Worm (Caenorhabditis elegans) whole organism, L4 larva: ENCODE results near the gene tbx-32.
A peak's percentile ranks its signal among the peaks of the same experiment; 100 is the strongest.

Experiments used
- D1046.2 ChIP-seq: fragments of 200-800 bp; sonication (Bioruptor generic); IDR thresholded peaks from 2 replicates; pipeline ENCODE4 v1.3.6; 2022; ENCODE audit warnings: missing genetic modification characterization, missing compliant biosample characterization
- F37D6.2 ChIP-seq: sonication (generic microtip); optimal IDR thresholded peaks from 2 replicates; lab custom pipeline; 2016; ENCODE audit warnings: mild to moderate bottlenecking, missing genetic modification characterization, missing compliant biosample characterization
- Y105C5A.15 ChIP-seq: fragments of 200-800 bp; sonication (Bioruptor generic); IDR thresholded peaks from 2 replicates; pipeline ENCODE4 v1.3.6; 2022; ENCODE audit warnings: missing genetic modification characterization, missing compliant biosample characterization
- Y48G9A.11 ChIP-seq: fragments of 200-800 bp; sonication (Bioruptor generic); IDR thresholded peaks from 2 replicates; pipeline ENCODE4 v1.3.6; 2022; ENCODE audit warnings: missing genetic modification reagents, missing genetic modification characterization, missing compliant biosample characterization
- ZK546.5 ChIP-seq, 2 experiments: sonication (generic microtip); optimal IDR thresholded peaks; 2 replicates each; lab custom pipeline; 2017; ENCODE audit warnings: missing biosample characterization in 2 of 2, missing genetic modification characterization in 2 of 2
- aha-1 ChIP-seq: fragments of 150-350 bp; peaks from one replicate; lab custom pipeline; 2014; ENCODE audit warnings: missing biosample characterization, missing genetic modification characterization
- aly-2 ChIP-seq: sonication (generic microtip); optimal IDR thresholded peaks from 2 replicates; lab custom pipeline; 2018; ENCODE audit warnings: missing biosample characterization, missing genetic modification characterization
- arid-1 ChIP-seq: fragments of 200-800 bp; sonication (Bioruptor generic); conservative IDR thresholded peaks from 2 replicates; pipeline ENCODE4 v1.3.6; 2022; ENCODE audit warnings: missing genetic modification reagents, missing genetic modification characterization, missing compliant biosample characterization
- ceh-44 ChIP-seq: fragments of 200-800 bp; sonication (Bioruptor generic); IDR thresholded peaks from 2 replicates; pipeline ENCODE4 v1.3.6; 2022; ENCODE audit warnings: missing genetic modification reagents, missing genetic modification characterization, missing compliant biosample characterization
- ceh-62 ChIP-seq: sonication (generic microtip); optimal IDR thresholded peaks from 2 replicates; lab custom pipeline; 2017; ENCODE audit warnings: missing biosample characterization, missing genetic modification characterization
- ces-1 ChIP-seq: fragments of 150-350 bp; sonication (generic microtip); optimal IDR thresholded peaks from 4 replicates; lab custom pipeline; 2014; ENCODE audit warnings: missing biosample characterization, missing genetic modification reagents, missing genetic modification characterization
- ctbp-1 ChIP-seq: fragments of 200-800 bp; sonication (Bioruptor generic); IDR thresholded peaks from 2 replicates; pipeline ENCODE4 v1.3.6; 2022; ENCODE audit warnings: missing genetic modification reagents, missing genetic modification characterization, missing compliant biosample characterization
- daf-19 ChIP-seq: fragments of 200-800 bp; sonication (Bioruptor generic); conservative IDR thresholded peaks from 2 replicates; pipeline ENCODE4 v1.3.6; 2022; ENCODE audit warnings: missing genetic modification characterization, missing compliant biosample characterization
- dmd-8 ChIP-seq: fragments of 200-800 bp; sonication (Bioruptor generic); IDR thresholded peaks from 2 replicates; pipeline ENCODE4 v1.3.6; 2022; ENCODE audit warnings: missing genetic modification characterization, missing compliant biosample characterization
- dmd-9 ChIP-seq: fragments of 200-800 bp; sonication (Bioruptor generic); IDR thresholded peaks from 2 replicates; pipeline ENCODE4 v1.3.6; 2022; ENCODE audit warnings: missing genetic modification reagents, missing genetic modification characterization, missing compliant biosample characterization
- dpl-1 ChIP-seq: fragments of 150-350 bp; optimal IDR thresholded peaks from 2 replicates; lab custom pipeline; 2014; ENCODE audit warnings: missing biosample characterization, missing genetic modification reagents, missing genetic modification characterization
- duxl-1 ChIP-seq: sonication (generic microtip); optimal IDR thresholded peaks from 2 replicates; lab custom pipeline; 2016; ENCODE audit warnings: mild to moderate bottlenecking, missing genetic modification characterization, moderate library complexity, missing compliant biosample characterization; ENCODE audit not compliant: poor library complexity
- dve-1 ChIP-seq: sonication (generic microtip); optimal IDR thresholded peaks from 2 replicates; lab custom pipeline; 2017; ENCODE audit warnings: antibody characterized with exemption, mild to moderate bottlenecking, missing genetic modification characterization, missing compliant biosample characterization; ENCODE audit not compliant: insufficient read depth
- egl-43 ChIP-seq: fragments of 200-800 bp; sonication (Bioruptor generic); IDR thresholded peaks from 2 replicates; pipeline ENCODE4 v1.3.6; 2022; ENCODE audit warnings: missing genetic modification reagents, missing genetic modification characterization, missing compliant biosample characterization
- gei-8 ChIP-seq: fragments of 200-800 bp; sonication (Bioruptor generic); optimal IDR thresholded peaks from 2 replicates; lab custom pipeline; 2018; ENCODE audit warnings: mild to moderate bottlenecking, missing genetic modification characterization, missing compliant biosample characterization
- hif-1 ChIP-seq, 2 experiments: sonication (generic microtip); optimal IDR thresholded peaks; 2 replicates each; lab custom pipeline; 2016 to 2017; ENCODE audit warnings: missing compliant biosample characterization in 2 of 2, missing genetic modification characterization in 2 of 2, missing genetic modification reagents in 2 of 2, missing genotype in 2 of 2, mild to moderate bottlenecking in 1 of 2
- hlh-30 ChIP-seq: sonication (generic microtip); optimal IDR thresholded peaks from 2 replicates; lab custom pipeline; 2017; ENCODE audit warnings: antibody characterized with exemption, mild to moderate bottlenecking, missing genetic modification characterization, missing compliant biosample characterization; ENCODE audit not compliant: insufficient read depth
- jun-1 ChIP-seq: fragments of 150-350 bp; optimal IDR thresholded peaks from 2 replicates; lab custom pipeline; 2014; ENCODE audit warnings: missing biosample characterization, missing genetic modification reagents, missing genetic modification characterization
- lin-13 ChIP-seq: fragments of 150-350 bp; optimal IDR thresholded peaks from 2 replicates; lab custom pipeline; 2014; ENCODE audit warnings: missing biosample characterization, missing genetic modification reagents, missing genetic modification characterization
- lin-15B ChIP-seq: fragments of 150-350 bp; sonication (generic microtip); optimal IDR thresholded peaks from 3 replicates; lab custom pipeline; 2014; ENCODE audit warnings: missing biosample characterization, missing genetic modification characterization
- lin-29 ChIP-seq: fragments of 200-800 bp; sonication (Bioruptor generic); IDR thresholded peaks from 2 replicates; pipeline ENCODE4 v1.3.6; 2022; ENCODE audit warnings: missing genetic modification reagents, missing genetic modification characterization, missing compliant biosample characterization
- lin-39 ChIP-seq: fragments of 150-350 bp; optimal IDR thresholded peaks from 2 replicates; lab custom pipeline; 2014; ENCODE audit warnings: missing biosample characterization, missing genetic modification reagents, missing genetic modification characterization
- mdl-1 ChIP-seq, 2 experiments: fragments of 150-350 bp in 1 of 2; sonication (generic microtip) in 1 of 2; optimal IDR thresholded peaks; 2 replicates each; lab custom pipeline; 2014 to 2017; ENCODE audit warnings: missing biosample characterization in 2 of 2, missing genetic modification characterization in 2 of 2
- mes-2 ChIP-seq: sonication (generic microtip); optimal IDR thresholded peaks from 2 replicates; lab custom pipeline; 2016; ENCODE audit warnings: missing genotype, mild to moderate bottlenecking, missing genetic modification characterization, missing compliant biosample characterization; ENCODE audit not compliant: poor library complexity, severe bottlenecking
- nhr-102 ChIP-seq: sonication (generic microtip); optimal IDR thresholded peaks from 2 replicates; lab custom pipeline; 2016; ENCODE audit warnings: mild to moderate bottlenecking, missing genetic modification characterization, moderate library complexity, missing compliant biosample characterization
- nhr-237 ChIP-seq: sonication (generic microtip); optimal IDR thresholded peaks from 2 replicates; lab custom pipeline; 2017; ENCODE audit warnings: missing biosample characterization, missing genetic modification characterization
- nhr-48 ChIP-seq: sonication (generic microtip); optimal IDR thresholded peaks from 2 replicates; lab custom pipeline; 2016; ENCODE audit warnings: mild to moderate bottlenecking, missing genetic modification characterization, missing compliant biosample characterization
- nhr-76 ChIP-seq: fragments of 150-350 bp; optimal IDR thresholded peaks from 2 replicates; lab custom pipeline; 2014; ENCODE audit warnings: missing biosample characterization, missing genetic modification characterization
- saeg-2 ChIP-seq: fragments of 200-800 bp; sonication (Bioruptor generic); IDR thresholded peaks from 2 replicates; pipeline ENCODE4 v1.3.6; 2022; ENCODE audit warnings: missing genetic modification reagents, missing genetic modification characterization, missing compliant biosample characterization
- snpc-1.2 ChIP-seq: fragments of 200-800 bp; sonication (Bioruptor generic); IDR thresholded peaks from 2 replicates; pipeline ENCODE4 v1.3.6; 2022; ENCODE audit warnings: missing genetic modification reagents, missing genetic modification characterization, missing compliant biosample characterization
- snpc-4 ChIP-seq: fragments of 150-350 bp; optimal IDR thresholded peaks from 2 replicates; lab custom pipeline; 2014; ENCODE audit warnings: missing biosample characterization, missing genetic modification characterization
- tag-97 ChIP-seq: fragments of 200-800 bp; sonication (Bioruptor generic); IDR thresholded peaks from 2 replicates; pipeline ENCODE4 v1.3.6; 2022; ENCODE audit warnings: missing genetic modification characterization, missing compliant biosample characterization
- tra-1 ChIP-seq: fragments of 200-800 bp; sonication (Bioruptor generic); IDR thresholded peaks from 2 replicates; pipeline ENCODE4 v1.3.6; 2022; ENCODE audit warnings: missing genetic modification reagents, missing genetic modification characterization, missing compliant biosample characterization
- zfp-2 ChIP-seq: sonication (generic microtip); optimal IDR thresholded peaks from 2 replicates; lab custom pipeline; 2016; ENCODE audit warnings: mild to moderate bottlenecking, missing genetic modification characterization, missing compliant biosample characterization
- ztf-11 ChIP-seq: fragments of 150-350 bp; optimal IDR thresholded peaks from 2 replicates; lab custom pipeline; 2014; ENCODE audit warnings: missing biosample characterization, missing genetic modification characterization

tbx-32 gene

ce11 chrX:1627013-1627412 lies 28.3 kb upstream of the tbx-32 start (continued):
- TF ChIP-seq snpc-1.2 (GFP tag; lab: Robert Waterston, UW): no peak; the same call in 1 of the 2 replicates
- peak; percentile 83 for TF ChIP-seq arid-1 (GFP tag; lab: Robert Waterston, UW)
- no peak for TF ChIP-seq daf-19 (GFP tag; lab: Robert Waterston, UW)
- TF ChIP-seq tra-1 (GFP tag; lab: Robert Waterston, UW): peak; percentile 97
- TF ChIP-seq nhr-102 (tag; lab: Kevin White, UChicago): peak; percentile 99
- TF ChIP-seq ZK546.5 (tag; optimal IDR thresholded peaks at IDR 0.05; lab: Kevin White, UChicago): peak; percentile 22 to 66
- 0 out of 2 replicates have a peak, but pooled peaks have one; percentile 64 for TF ChIP-seq Y105C5A.15 (GFP tag; lab: Robert Waterston, UW)
- TF ChIP-seq lin-39: no peak
- TF ChIP-seq dpl-1 (GFP tag; lab: Kevin White, UChicago): peak; percentile 66
- TF ChIP-seq ctbp-1 (GFP tag; lab: Robert Waterston, UW): peak; percentile 96
- peak; percentile 86 for TF ChIP-seq gei-8
- peak; percentile 98 for TF ChIP-seq mes-2 (tag; lab: Kevin White, UChicago)
- no peak for TF ChIP-seq aly-2 (tag; lab: Kevin White, UChicago)
- peak; percentile 88 for TF ChIP-seq nhr-237
- TF ChIP-seq nhr-76 (tag; lab: Kevin White, UChicago): peak; percentile 78
- peak; percentile 95 for TF ChIP-seq saeg-2 (GFP tag; lab: Robert Waterston, UW)
- TF ChIP-seq ces-1 (GFP tag; lab: Kevin White, UChicago): peak; percentile 94
- peak; percentile 75; the same call in 1 of the 2 replicates for TF ChIP-seq tag-97
- peak; percentile 25 for TF ChIP-seq lin-15B (tag; lab: Kevin White, UChicago)
- peak; percentile 98 for TF ChIP-seq egl-43 (GFP tag; lab: Robert Waterston, UW)
- TF ChIP-seq mdl-1 (tag; optimal IDR thresholded peaks at IDR 0.05; lab: Kevin White, UChicago): peak; percentile 83 to 86
- peak; percentile 98 for TF ChIP-seq F37D6.2
- peak; percentile 99 for TF ChIP-seq dve-1
- peak; percentile 97 for TF ChIP-seq lin-13 (GFP tag; lab: Kevin White, UChicago)
- no peak for TF ChIP-seq ceh-44 (GFP tag; lab: Robert Waterston, UW)
- TF ChIP-seq Y48G9A.11 (GFP tag; lab: Robert Waterston, UW): no peak
- TF ChIP-seq duxl-1: peak; percentile 99
- TF ChIP-seq dmd-9 (GFP tag; lab: Robert Waterston, UW): peak; percentile 79
- peak; percentile 95 for TF ChIP-seq nhr-48 (tag; lab: Kevin White, UChicago)

- TF ChIP-seq mdl-1 (tag; optimal IDR thresholded peaks at IDR 0.05; lab: Kevin White, UChicago) (no peak), ceh-62 (no peak), lin-29 (GFP tag; lab: Robert Waterston, UW) (no peak), ztf-11 (tag; lab: Kevin White, UChicago) (no peak), aha-1 (tag; lab: Kevin White, UChicago) (no peak), hif-1 (tag; optimal IDR thresholded peaks at IDR 0.05; lab: Kevin White, UChicago) (no peak), jun-1 (tag; lab: Kevin White, UChicago) (no peak), D1046.2 (GFP tag; lab: Robert Waterston, UW) (no peak), F37D6.2 (no peak), snpc-4 (tag; lab: Kevin White, UChicago) (no peak), hlh-30 (tag; lab: Kevin White, UChicago) (no peak), zfp-2 (tag; lab: Kevin White, UChicago) (no peak), dmd-8 (GFP tag; lab: Robert Waterston, UW) (no peak)
Observed at ce11 chrX:1627837-1628236, 27.5 kb upstream of the tbx-32 start, which contains the start of gene fbxb-58. Gene fbxb-58 (plus strand): TSS chrX:1628137.
